Fruit fly (Drosophila melanogaster) S2 (cell line): ENCODE measurements around the gene SecCl.

Experiments
- CG8478 ChIP-seq: fragments of >200 bp; optimal IDR thresholded peaks from 2 replicates; lab custom pipeline; 2018
- CTCF ChIP-seq, 2 experiments: fragments of >200 bp; optimal IDR thresholded peaks; 2 replicates each; lab custom pipeline; 2018

Gene SecCl

DNA sequence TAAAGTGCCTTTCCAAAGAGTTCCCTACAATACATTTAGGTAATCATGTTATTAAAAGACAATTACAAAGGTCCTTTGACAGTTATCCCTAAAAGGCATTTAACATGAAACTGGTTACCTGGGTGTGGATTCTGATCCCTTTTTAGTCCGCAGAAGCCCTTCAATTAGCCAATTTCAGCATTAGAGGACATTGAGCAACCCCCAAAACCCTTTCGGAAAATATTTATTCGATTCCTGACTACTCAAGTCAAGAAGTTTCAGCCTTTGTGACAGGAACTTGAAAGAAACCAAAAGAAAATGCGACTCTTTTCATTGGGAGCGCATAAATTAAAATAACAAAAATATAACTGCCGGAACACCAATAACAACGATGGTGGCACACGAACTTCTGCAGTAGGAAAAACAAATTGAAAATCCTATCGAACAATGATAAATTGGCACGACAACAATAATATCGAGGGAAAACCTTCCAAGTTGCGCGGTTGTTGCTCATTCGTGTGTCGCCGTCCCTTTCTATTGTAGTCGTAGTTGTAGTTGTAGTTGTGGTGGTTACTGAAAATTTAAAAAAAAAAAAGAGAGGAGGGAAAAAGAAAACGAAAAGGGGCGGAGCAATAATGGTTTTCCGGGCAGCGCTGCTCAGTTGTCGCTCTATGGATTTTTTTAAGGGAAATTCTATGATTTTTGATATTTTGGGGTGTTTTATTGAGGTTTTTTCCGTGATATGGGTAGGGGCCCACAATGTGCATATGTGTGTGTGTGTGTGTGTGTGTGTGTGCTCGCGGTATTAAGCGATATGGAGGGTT is 24.1 kb upstream of the SecCl start:
- TF ChIP-seq CTCF (optimal IDR thresholded peaks at IDR 0.05; lab: Kevin White, UChicago) (no peak), CG8478 (lab: Kevin White, UChicago) (no peak)

DNA sequence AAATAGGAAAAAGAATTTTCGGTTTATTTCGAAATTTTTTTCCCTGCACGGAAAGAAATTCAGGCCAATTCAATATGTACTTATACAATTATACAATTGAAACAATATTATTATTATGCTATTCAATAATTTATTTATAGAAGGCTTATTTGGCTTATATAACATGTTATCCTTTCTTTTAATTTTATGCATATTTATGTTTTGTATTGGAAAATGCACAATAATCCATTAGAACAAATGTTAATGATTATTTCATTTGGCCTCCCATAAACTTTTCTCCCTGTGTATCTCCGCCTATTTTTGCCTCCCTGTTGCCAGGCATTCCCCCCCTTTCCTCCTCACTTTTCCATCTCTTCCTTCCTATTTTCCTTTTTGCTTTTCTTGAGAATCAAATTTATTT is 22.0 kb upstream of the SecCl start:
- TF ChIP-seq CTCF (optimal IDR thresholded peaks at IDR 0.05; lab: Kevin White, UChicago) (no peak), CG8478 (lab: Kevin White, UChicago) (no peak)

DNA sequence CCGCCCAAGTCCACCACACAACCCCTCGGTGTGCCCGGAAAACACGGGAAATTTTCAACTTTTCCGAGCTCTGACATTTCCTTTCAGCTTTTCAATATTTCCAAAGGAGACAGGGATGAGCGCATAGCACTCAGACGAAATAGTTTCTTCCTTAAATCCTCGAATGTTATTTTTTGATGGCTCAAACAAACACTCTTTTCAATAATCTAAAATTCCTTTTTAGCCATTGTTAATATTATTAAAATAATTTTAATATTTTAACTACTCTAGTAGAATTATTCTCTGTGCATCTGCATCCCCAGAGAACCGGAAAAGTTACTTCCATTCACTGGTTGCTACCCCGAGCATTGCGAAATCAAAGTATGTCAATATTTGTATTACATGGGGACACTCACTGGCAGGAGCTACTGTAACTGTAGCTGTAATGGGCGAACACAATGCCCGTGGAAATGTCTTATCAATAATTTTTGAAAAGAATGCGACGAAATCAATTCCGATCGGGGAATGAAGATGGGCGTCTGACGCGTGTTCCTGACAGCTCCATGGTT is 12.2 kb upstream of the SecCl start:
- TF ChIP-seq CG8478 (lab: Kevin White, UChicago) (no peak), CTCF (optimal IDR thresholded peaks at IDR 0.05; lab: Kevin White, UChicago) (no peak)

DNA sequence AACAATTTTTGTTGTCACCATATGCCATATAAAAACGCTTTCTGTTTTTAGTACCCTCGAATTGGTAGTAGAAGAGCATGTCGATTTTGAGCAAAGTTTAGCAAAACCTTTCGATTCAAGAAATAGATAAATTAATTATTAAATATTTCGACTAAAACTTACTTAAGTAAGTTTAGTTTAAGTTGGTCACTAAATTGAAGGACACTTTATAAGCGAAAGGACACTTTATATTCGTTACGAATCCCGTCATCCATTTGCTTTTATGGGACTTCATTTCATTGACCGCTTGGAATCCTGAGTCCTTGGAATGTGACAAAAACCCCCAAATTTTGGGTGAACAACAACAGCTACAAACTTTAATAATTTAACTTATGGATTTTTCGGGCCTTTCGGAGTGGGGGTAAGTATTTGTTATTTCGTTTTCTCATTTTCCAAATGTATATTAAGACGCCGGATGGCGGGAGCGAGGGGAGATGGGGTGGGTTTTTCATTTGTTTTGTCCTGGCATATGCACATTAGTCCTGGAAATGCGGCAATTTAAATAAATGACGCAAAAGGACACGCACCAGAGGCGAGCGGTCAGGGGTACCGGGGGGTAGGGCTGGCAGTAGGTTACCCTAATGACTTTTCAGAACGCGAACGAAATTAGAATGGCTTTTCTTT is 10.9 kb upstream of the SecCl start:
- TF ChIP-seq CG8478 (lab: Kevin White, UChicago) (no peak), CTCF (optimal IDR thresholded peaks at IDR 0.05; lab: Kevin White, UChicago) (no peak)

DNA sequence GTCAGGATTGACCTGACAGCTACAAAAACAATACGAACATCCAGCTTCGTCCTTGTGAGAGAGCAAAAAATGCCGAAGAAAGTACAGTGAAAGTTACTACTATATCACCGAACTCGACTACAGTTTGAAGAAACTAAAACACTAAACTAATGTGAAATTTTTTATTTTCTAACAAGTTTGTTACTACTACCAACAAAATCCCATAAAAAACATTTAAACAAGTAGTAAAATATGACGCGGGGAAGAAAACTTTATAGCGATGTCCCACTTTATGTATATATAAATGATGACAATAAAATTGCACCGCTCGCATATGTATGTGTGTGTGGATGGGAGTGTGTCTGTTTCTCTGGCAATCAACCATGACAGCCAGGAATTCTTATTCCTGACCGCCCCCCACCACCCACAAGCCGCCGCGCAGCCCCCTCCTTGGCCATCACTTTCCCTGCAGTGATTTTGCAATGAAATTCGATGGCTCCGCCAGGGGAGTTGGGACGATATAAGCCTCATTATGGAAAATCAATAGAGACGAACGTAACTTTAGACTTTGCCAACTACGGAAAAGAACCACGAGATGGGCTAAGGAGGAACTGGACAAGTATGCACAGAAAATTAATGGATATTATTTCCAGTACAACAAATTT is 8.4 kb upstream of the SecCl start:
- TF ChIP-seq CTCF (optimal IDR thresholded peaks at IDR 0.05; lab: Kevin White, UChicago) (no peak), CG8478 (lab: Kevin White, UChicago) (no peak)

DNA sequence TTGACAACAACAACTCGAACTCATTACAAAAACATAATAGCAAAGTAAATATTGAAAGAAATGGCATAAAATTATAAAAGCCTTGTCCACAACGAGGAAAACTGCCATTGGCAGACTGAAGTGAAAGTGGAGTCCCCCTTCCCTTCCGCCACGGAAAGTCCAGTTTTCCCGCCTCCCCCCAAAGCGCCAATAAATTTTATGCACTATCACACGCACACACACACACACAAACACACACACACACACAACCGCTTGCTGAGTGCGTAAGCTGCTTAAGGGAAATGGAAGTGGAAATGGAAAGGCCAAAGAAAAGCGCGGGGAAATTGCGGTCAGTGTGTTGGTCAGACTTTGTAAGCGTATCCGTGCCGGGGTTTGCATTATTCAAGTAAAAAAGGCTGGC is 7.5 kb upstream of the SecCl start:
- no peak for TF ChIP-seq CTCF (optimal IDR thresholded peaks at IDR 0.05; lab: Kevin White, UChicago)

DNA sequence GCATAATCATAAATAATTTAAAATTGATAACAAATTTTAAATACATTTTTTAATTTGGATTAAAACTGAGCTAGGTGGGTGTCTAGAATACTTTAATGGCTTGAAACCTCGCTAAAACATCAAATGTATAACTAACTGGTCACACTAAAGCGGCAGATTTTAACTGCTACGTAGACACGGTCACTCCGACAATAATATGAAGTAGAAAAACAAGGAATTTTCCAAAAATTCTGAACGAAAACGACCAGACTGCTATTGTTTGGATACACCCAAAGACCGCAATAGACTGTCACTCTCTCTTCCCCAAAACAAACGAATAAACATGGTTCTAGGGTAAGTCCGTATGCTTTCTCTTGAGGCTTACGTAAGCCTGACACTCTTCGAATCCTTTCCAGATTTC is 4.1 kb upstream of the SecCl start, which contains the start of gene QIL1:
Gene QIL1, plus strand, starts transcription at position 142 of the 400 bp plus-strand sequence.
- TF ChIP-seq CTCF (optimal IDR thresholded peaks at IDR 0.05; lab: Kevin White, UChicago) (peak in 1 of 2 experiments; percentile 61), CG8478 (lab: Kevin White, UChicago) (no peak)

DNA sequence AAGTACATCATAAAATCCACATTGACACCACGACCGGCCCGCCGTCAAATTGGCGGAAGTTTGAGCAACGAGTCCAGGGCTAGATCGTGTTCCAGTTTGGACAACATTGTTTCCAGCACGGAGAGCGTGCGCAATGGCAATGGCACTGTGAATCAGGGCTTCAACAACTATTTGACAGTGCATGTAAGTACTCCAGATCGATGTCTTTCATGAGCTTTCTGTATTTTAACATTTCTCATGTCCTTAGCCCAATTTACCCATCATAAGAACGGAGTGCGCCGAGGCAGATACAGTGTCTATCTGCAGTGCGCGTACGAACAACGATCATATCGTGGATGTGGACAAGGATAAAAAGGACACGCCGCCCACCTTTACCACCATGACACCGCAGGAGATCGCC is 4.0 kb downstream of the SecCl start:
- TF ChIP-seq CG8478 (lab: Kevin White, UChicago) (no peak), CTCF (optimal IDR thresholded peaks at IDR 0.05; lab: Kevin White, UChicago) (no peak)

DNA sequence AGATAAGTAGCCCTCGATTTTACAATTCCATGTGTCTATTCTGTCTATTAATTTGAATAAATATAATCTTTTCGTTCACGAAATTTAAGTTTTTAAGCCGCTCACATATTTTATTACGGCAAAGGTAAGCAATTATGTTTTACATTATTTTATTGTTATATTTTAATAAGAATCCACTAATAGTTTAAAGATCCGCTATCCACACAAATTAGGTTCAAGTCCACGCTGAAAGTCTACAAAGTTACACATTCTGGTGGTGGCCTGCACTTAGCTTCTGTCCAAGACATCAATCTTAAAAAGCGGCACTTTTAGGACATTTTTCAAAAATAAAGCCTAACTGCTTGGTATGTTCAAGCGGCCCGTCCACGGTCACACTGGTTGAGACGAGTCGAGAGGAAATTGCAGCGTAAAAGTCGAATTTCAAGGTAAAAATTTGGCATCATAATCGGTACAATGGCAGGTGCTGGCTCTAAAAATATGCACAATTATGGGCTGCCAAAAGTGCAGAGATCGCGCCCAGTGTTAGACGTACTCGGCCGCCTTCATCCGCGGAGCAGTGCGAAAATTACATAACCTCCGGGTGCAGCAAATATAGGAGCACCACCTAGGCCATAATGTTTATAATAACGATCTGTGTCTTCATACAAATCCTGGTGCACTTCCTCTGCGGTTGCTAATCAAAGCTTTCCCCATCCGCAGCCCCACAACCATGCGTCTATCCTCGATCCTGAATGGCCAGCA is 5.0 kb downstream of the SecCl start, which contains the start of the genes UQCR-Q and CG46525:
Gene UQCR-Q, plus strand, starts transcription at position 51 of the 741 bp plus-strand sequence.
Gene CG46525, plus strand, starts transcription at position 510 of the 741 bp plus-strand sequence.
- TF ChIP-seq CG8478 (lab: Kevin White, UChicago) (no peak), CTCF (optimal IDR thresholded peaks at IDR 0.05; lab: Kevin White, UChicago) (peak; percentile 61 to 71)

DNA sequence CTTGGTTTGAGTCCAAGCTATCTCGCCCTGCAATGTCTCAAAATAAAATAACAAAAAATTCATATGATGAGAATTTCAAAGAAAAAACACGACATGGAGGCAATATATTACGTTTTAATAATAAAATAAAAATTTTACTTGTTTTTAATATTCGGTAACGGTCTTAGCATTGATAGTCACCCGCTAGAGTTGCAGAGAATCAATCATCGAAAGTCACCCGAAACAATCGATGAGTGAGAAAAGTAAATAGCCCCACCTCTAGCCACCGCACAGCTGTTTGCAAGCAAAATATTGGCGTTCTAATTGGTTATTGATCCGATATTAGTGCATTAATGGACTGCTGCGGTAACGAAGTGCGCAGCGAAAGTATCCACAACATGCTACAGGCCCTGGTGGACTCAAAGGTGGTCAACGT is 6.1 kb downstream of the SecCl start, which contains the start of gene CG34250:
Gene CG34250, plus strand, starts transcription at position 244 of the 415 bp plus-strand sequence.
- TF ChIP-seq CG8478 (lab: Kevin White, UChicago) (no peak), CTCF (optimal IDR thresholded peaks at IDR 0.05; lab: Kevin White, UChicago) (peak in 1 of 2 experiments; percentile 18)

DNA sequence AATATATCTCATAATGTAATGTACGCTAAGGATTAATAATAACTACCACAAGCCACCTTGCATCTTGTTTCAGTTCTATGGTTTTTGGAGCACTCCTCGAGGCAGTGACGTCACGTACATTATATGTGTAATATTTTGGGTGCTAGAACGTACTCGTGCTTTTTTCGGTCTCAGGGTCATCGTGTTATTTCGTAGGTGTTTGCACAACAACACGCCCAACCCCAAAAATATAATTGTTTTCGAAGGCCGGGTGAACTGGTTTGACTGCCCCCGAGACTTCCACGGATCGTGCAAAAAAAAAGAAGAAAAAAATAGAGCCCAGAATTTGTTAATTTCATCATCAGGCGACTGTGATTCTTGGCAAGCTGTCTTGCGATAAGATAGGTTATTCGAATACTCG is 6.6 kb downstream of the SecCl start:
- no peak for TF ChIP-seq CG8478 (lab: Kevin White, UChicago)
- no peak for TF ChIP-seq CTCF (optimal IDR thresholded peaks at IDR 0.05; lab: Kevin White, UChicago)

DNA sequence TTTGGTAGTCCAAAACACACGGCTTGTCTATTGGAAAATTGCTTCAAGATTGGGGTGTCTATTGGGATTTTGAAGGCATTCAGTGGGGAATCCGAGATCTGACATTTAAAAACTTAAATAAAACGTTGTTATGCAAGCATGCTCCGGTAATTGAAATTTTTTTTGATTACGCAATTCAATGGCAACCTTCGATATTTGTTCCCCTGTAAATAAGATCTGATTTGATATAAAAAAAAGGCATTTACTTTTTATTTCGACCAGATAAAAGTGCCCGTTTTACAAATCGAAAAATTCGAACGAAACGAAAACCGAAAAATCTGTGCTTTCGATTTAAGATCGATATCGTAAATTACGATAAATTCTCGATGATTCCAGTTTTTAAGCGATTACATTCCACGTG is 8.9 kb downstream of the SecCl start, which contains the start of the genes CG13733 and qjt:
Gene CG13733, minus strand, starts transcription at position 101 of the 400 bp plus-strand sequence.
Gene qjt, plus strand, starts transcription at position 271 of the 400 bp plus-strand sequence.
- no peak for TF ChIP-seq CG8478 (lab: Kevin White, UChicago)
- TF ChIP-seq CTCF (optimal IDR thresholded peaks at IDR 0.05; lab: Kevin White, UChicago): no peak

DNA sequence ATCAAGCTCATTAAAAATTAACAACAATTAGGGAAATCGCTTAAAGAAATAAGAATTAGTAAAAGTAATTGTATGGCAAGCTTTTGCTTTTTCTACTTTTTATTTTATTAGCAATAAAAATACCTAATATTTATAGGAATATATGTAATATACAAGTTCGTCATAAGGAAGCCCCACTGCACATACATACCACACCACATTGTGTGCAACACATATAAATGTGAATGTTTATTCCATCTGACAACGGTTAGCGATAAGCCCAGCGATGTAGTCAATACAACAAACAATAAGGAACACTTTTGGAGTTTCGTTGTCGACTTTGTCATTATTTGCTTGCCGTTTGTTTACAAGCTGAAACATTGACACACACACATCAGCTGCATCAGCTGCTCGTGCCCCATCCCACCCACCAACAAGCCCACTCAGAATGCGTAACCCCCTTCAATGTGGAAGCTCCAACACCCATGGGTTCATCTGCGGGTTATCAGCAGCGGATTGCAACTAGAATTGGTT is 15.4 kb downstream of the SecCl start:
- no peak for TF ChIP-seq CG8478 (lab: Kevin White, UChicago)
- TF ChIP-seq CTCF (optimal IDR thresholded peaks at IDR 0.05; lab: Kevin White, UChicago): no peak
